Worm (Caenorhabditis elegans): ENCODE data around the gene akt-2.

DNA sequence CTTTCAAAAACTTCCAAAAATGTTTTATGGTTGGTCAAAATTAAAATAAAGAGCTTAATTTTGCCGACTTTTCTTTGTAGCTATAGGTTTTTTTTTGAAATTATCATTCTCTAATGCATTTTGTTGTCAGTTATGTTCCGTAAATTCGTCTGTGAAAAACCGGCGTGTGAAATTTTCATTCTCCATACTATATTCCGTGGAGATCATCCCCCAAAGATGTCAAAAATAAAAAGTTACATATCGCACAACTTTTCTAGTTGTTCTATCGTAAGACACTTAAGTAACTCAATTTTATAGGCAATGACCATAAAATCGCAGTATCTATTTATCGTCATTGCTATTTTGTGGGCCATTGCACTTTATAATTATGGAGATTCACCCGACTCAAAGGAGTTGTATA is 31.2 kb downstream of the akt-2 start, which contains the start of gene C37E2.10:
- no peak for TF ChIP-seq ceh-44 (GFP tag; IDR thresholded peaks at IDR 0.05)
- no peak for TF ChIP-seq hif-1 (tag; optimal IDR thresholded peaks at IDR 0.05)
- TF ChIP-seq daf-16 (GFP tag; optimal IDR thresholded peaks at IDR 0.05) = no peak
- TF ChIP-seq daf-16 (tag; optimal IDR thresholded peaks at IDR 0.05) = no peak
